Fruit fly (Drosophila melanogaster) whole organism, embryonic: ENCODE results near the gene Megf8.

Source experiments
- Bgb ChIP-seq: fragments of 200-800 bp; sonication (Bioruptor generic); IDR thresholded peaks from 2 replicates; pipeline ENCODE4 v1.3.6; 2022; ENCODE audit warnings: missing biosample characterization, missing genetic modification characterization; ENCODE audit not compliant: partially characterized antibody
- Blimp-1 ChIP-seq: fragments of 200-800 bp; sonication (Bioruptor generic); optimal IDR thresholded peaks from 3 replicates; lab custom pipeline; 2018; ENCODE audit warnings: missing biosample characterization, missing genetic modification characterization, mild to moderate bottlenecking, moderate library complexity, missing genetic modification reagents
- BtbVII ChIP-seq: fragments of 200-800 bp; sonication (Bioruptor generic); optimal IDR thresholded peaks from 3 replicates; lab custom pipeline; 2017; ENCODE audit warnings: missing biosample characterization, mild to moderate bottlenecking, missing genetic modification characterization
- CG12769 ChIP-seq: fragments of 200-800 bp; sonication (Bioruptor generic); optimal IDR thresholded peaks from 2 replicates; lab custom pipeline; 2019; ENCODE audit warnings: missing biosample characterization, mild to moderate bottlenecking, missing genetic modification characterization, moderate library complexity
- CG13287 ChIP-seq: fragments of 200-800 bp; sonication (Bioruptor generic); IDR thresholded peaks from 2 replicates; pipeline ENCODE4 v1.3.6; 2022; ENCODE audit warnings: missing biosample characterization, missing genetic modification characterization; ENCODE audit not compliant: partially characterized antibody
- CG13775 ChIP-seq: fragments of 200-800 bp; sonication (Bioruptor generic); optimal IDR thresholded peaks from 3 replicates; lab custom pipeline; 2017; ENCODE audit warnings: missing biosample characterization, mild to moderate bottlenecking, missing genetic modification characterization
- CG13894 ChIP-seq: fragments of 200-800 bp; sonication (Bioruptor generic); optimal IDR thresholded peaks from 3 replicates; lab custom pipeline; 2018; ENCODE audit warnings: missing biosample characterization, mild to moderate bottlenecking, missing genetic modification characterization, moderate library complexity
- CG14710 ChIP-seq: fragments of 200-800 bp; sonication (Bioruptor generic); optimal IDR thresholded peaks from 3 replicates; lab custom pipeline; 2019; ENCODE audit warnings: missing biosample characterization, mild to moderate bottlenecking, missing genetic modification characterization, moderate library complexity
- CG14860 ChIP-seq: fragments of 200-800 bp; sonication (Bioruptor generic); IDR thresholded peaks from 3 replicates; pipeline ENCODE4 v1.3.6; 2022; ENCODE audit warnings: missing biosample characterization, missing genetic modification characterization; ENCODE audit not compliant: partially characterized antibody
- CG16813 ChIP-seq: fragments of 200-800 bp; sonication (Bioruptor generic); IDR thresholded peaks from 3 replicates; pipeline ENCODE4 v1.3.6; 2022; ENCODE audit warnings: missing biosample characterization, missing genetic modification characterization; ENCODE audit not compliant: partially characterized antibody
- CG17385 ChIP-seq: fragments of 200-800 bp; sonication (Bioruptor generic); optimal IDR thresholded peaks from 3 replicates; lab custom pipeline; 2018; ENCODE audit warnings: missing biosample characterization, mild to moderate bottlenecking, missing genetic modification characterization
- CG30403 ChIP-seq: fragments of 200-800 bp; sonication (Bioruptor generic); optimal IDR thresholded peaks from 3 replicates; lab custom pipeline; 2016; ENCODE audit warnings: missing biosample characterization, missing genetic modification characterization
- CG3281 ChIP-seq: fragments of 200-800 bp; sonication (Bioruptor generic); optimal IDR thresholded peaks from 3 replicates; lab custom pipeline; 2017; ENCODE audit warnings: missing biosample characterization, mild to moderate bottlenecking, missing genetic modification characterization
- CG34224 ChIP-seq: fragments of 200-800 bp; sonication (Bioruptor generic); IDR thresholded peaks from 3 replicates; pipeline ENCODE4 v1.3.6; 2022; ENCODE audit warnings: missing biosample characterization, missing genetic modification characterization; ENCODE audit not compliant: partially characterized antibody
- CG34376 ChIP-seq: fragments of 200-800 bp; sonication (Bioruptor generic); optimal IDR thresholded peaks from 2 replicates; lab custom pipeline; 2018; ENCODE audit warnings: missing biosample characterization, mild to moderate bottlenecking, missing genetic modification characterization
- CG3726 ChIP-seq: fragments of 200-800 bp; sonication (Bioruptor generic); IDR thresholded peaks from 3 replicates; pipeline ENCODE4, ENCODE4 v1.3.6; 2022; ENCODE audit warnings: missing biosample characterization, missing genetic modification characterization
- CG4404 ChIP-seq: fragments of 200-800 bp; sonication (Bioruptor generic); IDR thresholded peaks from 2 replicates; pipeline ENCODE4 v1.3.6; 2022; ENCODE audit warnings: missing biosample characterization, missing genetic modification characterization
- CG6654 ChIP-seq: fragments of 200-800 bp; sonication (Bioruptor generic); optimal IDR thresholded peaks from 2 replicates; lab custom pipeline; 2017; ENCODE audit warnings: missing biosample characterization, mild to moderate bottlenecking, missing genetic modification characterization
- CG6765 ChIP-seq: fragments of 200-800 bp; sonication (Bioruptor generic); optimal IDR thresholded peaks from 3 replicates; lab custom pipeline; 2017; ENCODE audit warnings: missing biosample characterization, mild to moderate bottlenecking, missing genetic modification characterization
- CG6854 ChIP-seq: fragments of 200-800 bp; sonication (Bioruptor generic); optimal IDR thresholded peaks from 3 replicates; lab custom pipeline; 2017; ENCODE audit warnings: missing biosample characterization, mild to moderate bottlenecking, missing genetic modification characterization
- CG7786 ChIP-seq: fragments of 200-800 bp; sonication (Bioruptor generic); optimal IDR thresholded peaks from 2 replicates; lab custom pipeline; 2016; ENCODE audit warnings: missing biosample characterization, missing genetic modification characterization
- CG9609 ChIP-seq: fragments of 200-800 bp; sonication (Bioruptor generic); optimal IDR thresholded peaks from 3 replicates; lab custom pipeline; 2016; ENCODE audit warnings: missing biosample characterization, missing genetic modification characterization
- CG9817 ChIP-seq: fragments of 200-800 bp; sonication (Bioruptor generic); optimal IDR thresholded peaks from 2 replicates; lab custom pipeline; 2018; ENCODE audit warnings: missing biosample characterization, mild to moderate bottlenecking, missing genetic modification characterization, moderate library complexity
- Dek ChIP-seq: fragments of 200-800 bp; sonication (Bioruptor generic); optimal IDR thresholded peaks from 3 replicates; lab custom pipeline; 2019; ENCODE audit warnings: missing biosample characterization, mild to moderate bottlenecking, missing genetic modification characterization, moderate library complexity
- Drgx ChIP-seq: fragments of 200-800 bp; sonication (Bioruptor generic); IDR thresholded peaks from 2 replicates; pipeline ENCODE4 v1.3.6; 2022; ENCODE audit warnings: missing biosample characterization, missing genetic modification characterization
- Ets97D ChIP-seq: fragments of 200-800 bp; sonication (Bioruptor generic); optimal IDR thresholded peaks from 3 replicates; lab custom pipeline; 2016; ENCODE audit warnings: missing biosample characterization, missing genetic modification characterization
- H15 ChIP-seq: fragments of 200-800 bp; sonication (Bioruptor generic); IDR thresholded peaks from 3 replicates; pipeline ENCODE4 v1.3.6; 2022; ENCODE audit warnings: missing biosample characterization, missing genetic modification characterization
- HHEX ChIP-seq: fragments of 200-800 bp; sonication (Bioruptor generic); optimal IDR thresholded peaks from 3 replicates; lab custom pipeline; 2017; ENCODE audit warnings: missing biosample characterization, mild to moderate bottlenecking, missing genetic modification characterization, missing genetic modification reagents
- Hand ChIP-seq: fragments of 200-800 bp; sonication (Bioruptor generic); optimal IDR thresholded peaks from 2 replicates; lab custom pipeline; 2017; ENCODE audit warnings: mild to moderate bottlenecking, missing biosample characterization, missing genetic modification reagents, missing genetic modification characterization
- Rfx ChIP-seq: fragments of 200-800 bp; sonication (Bioruptor generic); IDR thresholded peaks from 2 replicates; pipeline ENCODE4 v1.3.6; 2022; ENCODE audit warnings: missing biosample characterization, missing genetic modification characterization
- Sry-δ ChIP-seq: fragments of 200-800 bp; sonication (Bioruptor generic); optimal IDR thresholded peaks from 2 replicates; lab custom pipeline; 2016; ENCODE audit warnings: missing biosample characterization, missing genetic modification characterization
- ab ChIP-seq: fragments of 200-800 bp; sonication (Bioruptor generic); optimal IDR thresholded peaks from 2 replicates; lab custom pipeline; 2016; ENCODE audit warnings: missing biosample characterization, missing genetic modification characterization
- bbx ChIP-seq: fragments of 200-800 bp; sonication (Bioruptor generic); IDR thresholded peaks from 2 replicates; pipeline ENCODE4 v1.3.6; 2022; ENCODE audit warnings: missing biosample characterization, missing genetic modification characterization; ENCODE audit not compliant: partially characterized antibody
- bcd ChIP-seq: fragments of 200-800 bp; sonication (Bioruptor generic); optimal IDR thresholded peaks from 2 replicates; lab custom pipeline; 2017; ENCODE audit warnings: missing biosample characterization, mild to moderate bottlenecking, missing genetic modification characterization
- bsh ChIP-seq, 2 experiments: fragments of 200-800 bp; sonication (Bioruptor generic); optimal IDR thresholded peaks; 2 replicates each; lab custom pipeline; 2017 to 2018; ENCODE audit warnings: mild to moderate bottlenecking in 2 of 2, missing biosample characterization in 2 of 2, missing genetic modification characterization in 2 of 2, moderate library complexity in 1 of 2
- caup ChIP-seq: fragments of 200-800 bp; sonication (Bioruptor generic); optimal IDR thresholded peaks from 3 replicates; lab custom pipeline; 2017; ENCODE audit warnings: missing biosample characterization, mild to moderate bottlenecking, missing genetic modification characterization, moderate library complexity; ENCODE audit not compliant: severe bottlenecking
- chif ChIP-seq, 2 experiments: fragments of 200-800 bp; sonication (Bioruptor generic); optimal IDR thresholded peaks; 3 replicates each; lab custom pipeline; 2016; ENCODE audit warnings: missing biosample characterization in 2 of 2, missing genetic modification characterization in 2 of 2
- emc ChIP-seq: fragments of 200-800 bp; sonication (Bioruptor generic); optimal IDR thresholded peaks from 2 replicates; lab custom pipeline; 2016; ENCODE audit warnings: missing biosample characterization, missing genetic modification characterization
- ftz-f1 ChIP-seq: fragments of 200-800 bp; sonication (Bioruptor generic); optimal IDR thresholded peaks from 2 replicates; lab custom pipeline; 2016; ENCODE audit warnings: missing biosample characterization, missing genetic modification characterization
- gce ChIP-seq: fragments of 200-800 bp; sonication (Bioruptor generic); IDR thresholded peaks from 3 replicates; pipeline ENCODE4 v1.3.6; 2022; ENCODE audit warnings: missing biosample characterization, missing genetic modification characterization
- hbn ChIP-seq: fragments of 200-800 bp; sonication (Bioruptor generic); IDR thresholded peaks from 2 replicates; pipeline ENCODE4 v1.3.6; 2022; ENCODE audit warnings: missing biosample characterization, missing genetic modification characterization; ENCODE audit not compliant: partially characterized antibody
- mld ChIP-seq: fragments of 200-800 bp; sonication (Bioruptor generic); IDR thresholded peaks from 3 replicates; pipeline ENCODE4 v1.3.6; 2022; ENCODE audit warnings: missing biosample characterization, missing genetic modification characterization; ENCODE audit not compliant: partially characterized antibody
- pum ChIP-seq: fragments of 200-800 bp; sonication (Bioruptor generic); optimal IDR thresholded peaks from 2 replicates; lab custom pipeline; 2016; ENCODE audit warnings: missing biosample characterization, missing genetic modification characterization
- row ChIP-seq: fragments of 200-800 bp; sonication (Bioruptor generic); IDR thresholded peaks from 3 replicates; pipeline ENCODE4 v1.3.6; 2022; ENCODE audit warnings: missing biosample characterization, missing genetic modification characterization
- sc ChIP-seq, 3 experiments: fragments of >200 bp in 2 of 3; fragments of 200-800 bp in 1 of 3; sonication (Bioruptor generic) in 1 of 3; optimal IDR thresholded peaks; 2 replicates in 2 of 3; 3 replicates in 1 of 3; lab custom pipeline; 2017; ENCODE audit warnings: mild to moderate bottlenecking in 1 of 3, missing biosample characterization in 1 of 3, missing genetic modification characterization in 1 of 3, missing genetic modification reagents in 1 of 3
- schlank ChIP-seq: fragments of 200-800 bp; sonication (Bioruptor generic); optimal IDR thresholded peaks from 2 replicates; lab custom pipeline; 2018; ENCODE audit warnings: missing biosample characterization, mild to moderate bottlenecking, missing genetic modification characterization
- scrt ChIP-seq: fragments of 200-800 bp; sonication (Bioruptor generic); optimal IDR thresholded peaks from 2 replicates; lab custom pipeline; 2018; ENCODE audit warnings: missing biosample characterization, mild to moderate bottlenecking, missing genetic modification characterization, moderate library complexity
- sd ChIP-seq: fragments of 200-800 bp; sonication (Bioruptor generic); optimal IDR thresholded peaks from 3 replicates; lab custom pipeline; 2018; ENCODE audit warnings: missing biosample characterization, mild to moderate bottlenecking, missing genetic modification characterization, moderate library complexity

Gene Megf8

DNA sequence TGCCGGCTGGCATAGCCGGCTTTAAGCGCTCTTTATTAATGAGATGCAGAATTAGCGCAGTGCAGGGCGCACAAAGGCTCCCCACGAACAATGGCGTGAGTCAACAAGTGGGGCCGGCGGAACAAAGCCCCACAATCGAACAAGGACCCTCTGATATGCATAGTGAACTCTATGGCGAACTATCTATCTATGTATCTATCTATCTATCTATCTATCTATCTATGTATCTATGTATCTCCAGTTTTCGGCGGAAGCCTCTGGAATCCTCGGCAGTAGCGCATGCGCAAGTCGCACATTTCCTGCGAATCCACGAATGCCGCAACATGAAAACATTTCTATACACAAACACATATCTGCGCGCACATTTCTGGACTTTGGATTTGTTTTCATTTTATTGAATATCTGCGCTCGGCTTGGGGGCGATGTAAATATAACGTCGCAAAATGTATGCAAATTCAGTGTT, 42.7 kb upstream of the Megf8 start:
- TF ChIP-seq CG34224 (0 out of 3 replicates have a peak, but pooled peaks have one; percentile 45), ftz-f1 (GFP tag; lab: Kevin White, UChicago) (peak; percentile 1), caup (GFP tag; lab: Kevin White, UChicago) (peak; percentile 25), schlank (peak; percentile 40), CG13287 (GFP tag; lab: Robert Waterston, UW) (no peak), chif (GFP tag; optimal IDR thresholded peaks at IDR 0.05; lab: Kevin White, UChicago) (no peak), BtbVII (GFP tag; lab: Kevin White, UChicago) (peak; percentile 3), mld (GFP tag; lab: Robert Waterston, UW) (no peak), H15 (GFP tag; lab: Robert Waterston, UW) (no peak), pum (GFP tag; lab: Kevin White, UChicago) (peak; percentile 9), CG4404 (peak; percentile 48), bsh (GFP tag; optimal IDR thresholded peaks at IDR 0.05; lab: Kevin White, UChicago) (peak in 1 of 2 experiments; percentile 96), CG3726 (GFP tag; lab: Robert Waterston, UW) (no peak), Bgb (no peak), CG9817 (tag; lab: Kevin White, UChicago) (peak; percentile 5), Sry-δ (GFP tag; lab: Kevin White, UChicago) (no peak), CG16813 (GFP tag; lab: Robert Waterston, UW) (0 out of 3 replicates have a peak, but pooled peaks have one; percentile 13), emc (GFP tag; lab: Kevin White, UChicago) (peak; percentile 19), CG30403 (GFP tag; lab: Kevin White, UChicago) (peak; percentile 33), CG14710 (tag; lab: Kevin White, UChicago) (no peak), CG13894 (tag; lab: Kevin White, UChicago) (peak; percentile 22), Drgx (GFP tag; lab: Robert Waterston, UW) (peak; percentile 91), ab (GFP tag; lab: Kevin White, UChicago) (no peak), row (GFP tag; lab: Robert Waterston, UW) (peak; percentile 12; the same call in 1 of the 3 replicates), HHEX (peak; percentile 9), sc (optimal IDR thresholded peaks at IDR 0.05; lab: Kevin White, UChicago) (no peak), sc (GFP tag; optimal IDR thresholded peaks at IDR 0.05; lab: Kevin White, UChicago) (no peak), CG12769 (peak; percentile 53), CG17385 (GFP tag; lab: Kevin White, UChicago) (no peak), bcd (GFP tag; lab: Kevin White, UChicago) (peak; percentile 17), Hand (GFP tag; lab: Kevin White, UChicago) (no peak), bbx (GFP tag; lab: Robert Waterston, UW) (peak; percentile 31; the same call in 1 of the 2 replicates), CG3281 (GFP tag; lab: Kevin White, UChicago) (peak; percentile 61), sd (peak; percentile 65), CG6654 (GFP tag; lab: Kevin White, UChicago) (peak; percentile 26), hbn (GFP tag; lab: Robert Waterston, UW) (no peak), Ets97D (GFP tag; lab: Kevin White, UChicago) (no peak), CG14860 (0 out of 3 replicates have a peak, but pooled peaks have one; percentile 7), CG6854 (GFP tag; lab: Kevin White, UChicago) (peak; percentile 4), Rfx (peak; percentile 57), Dek (tag; lab: Kevin White, UChicago) (no peak), CG7786 (GFP tag; lab: Kevin White, UChicago) (peak; percentile 20), gce (GFP tag; lab: Robert Waterston, UW) (no peak), Blimp-1 (GFP tag; lab: Kevin White, UChicago) (no peak), CG6765 (GFP tag; lab: Kevin White, UChicago) (peak; percentile 51), scrt (peak; percentile 58), CG9609 (GFP tag; lab: Kevin White, UChicago) (no peak), CG13775 (peak; percentile 6), CG34376 (GFP tag; lab: Kevin White, UChicago) (peak; percentile 53)
